Fruit fly (Drosophila melanogaster): ENCODE measurements around the gene bif.

bif gene

DNA sequence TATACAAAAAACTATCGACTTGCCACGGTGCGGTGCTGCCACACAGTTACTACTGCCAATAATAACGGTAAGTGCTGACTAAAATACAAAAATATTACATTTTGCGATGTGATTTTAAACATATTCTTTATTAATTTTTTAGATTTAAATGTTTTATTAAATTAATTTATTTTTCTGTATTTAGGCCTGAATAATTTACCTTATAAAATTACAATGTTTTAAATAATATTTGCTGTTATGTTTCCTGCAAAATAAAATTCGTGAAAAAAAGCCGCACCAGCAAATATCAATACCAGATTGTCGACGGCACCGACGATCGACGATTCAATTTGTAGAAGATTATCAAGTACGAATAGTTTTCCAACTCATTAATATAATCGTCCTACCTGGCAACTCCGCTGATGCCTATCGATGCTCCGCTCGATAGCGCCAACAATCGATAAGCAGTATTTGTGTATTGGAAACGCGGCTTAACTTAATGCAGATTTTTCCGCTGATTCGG, at the start of gene bif, which contains the start of gene Vlet (continued):
- TF ChIP-seq CG13894 (tag; optimal IDR thresholded peaks at IDR 0.05): no peak
- TF ChIP-seq CG14667 (GFP tag; IDR thresholded peaks at IDR 0.05): peak; percentile 41; the same call in 1 of the 2 replicates
- TF ChIP-seq CG32767 (GFP tag; IDR thresholded peaks at IDR 0.05): no peak
- TF ChIP-seq CG12659 (GFP tag; optimal IDR thresholded peaks at IDR 0.05): peak; percentile 71
- TF ChIP-seq tap (tag; optimal IDR thresholded peaks at IDR 0.05): peak; percentile 38
- no peak for TF ChIP-seq Doc2 (GFP tag; IDR thresholded peaks at IDR 0.05)
- no peak for TF ChIP-seq C15 (GFP tag; IDR thresholded peaks at IDR 0.05)
- TF ChIP-seq CG11696 (GFP tag; IDR thresholded peaks at IDR 0.05): no peak
- TF ChIP-seq CG15073 (GFP tag; optimal IDR thresholded peaks at IDR 0.05): no peak
- TF ChIP-seq NK7.1 (GFP tag; optimal IDR thresholded peaks at IDR 0.05): no peak
- 0 out of 2 replicates have a peak, but pooled peaks have one; percentile 20 for TF ChIP-seq CG7372 (GFP tag; IDR thresholded peaks at IDR 0.05)
- TF ChIP-seq CG17829 (tag; optimal IDR thresholded peaks at IDR 0.05): peak; percentile 69
- no peak for TF ChIP-seq so (GFP tag; IDR thresholded peaks at IDR 0.05)
- TF ChIP-seq CG2889 (GFP tag; IDR thresholded peaks at IDR 0.05): no peak
- TF ChIP-seq Bteb2 (GFP tag; optimal IDR thresholded peaks at IDR 0.05): peak; percentile 17
- no peak for TF ChIP-seq Neu2 (GFP tag; optimal IDR thresholded peaks at IDR 0.05; ENCODE audit: borderline replicate concordance)
- peak; percentile 16 for TF ChIP-seq CG18764 (GFP tag; optimal IDR thresholded peaks at IDR 0.05)
- no peak for TF ChIP-seq CG6683 (GFP tag; optimal IDR thresholded peaks at IDR 0.05)
- peak; percentile 66 for TF ChIP-seq dmrt11E (tag; optimal IDR thresholded peaks at IDR 0.05)
- TF ChIP-seq ttk (GFP tag; IDR thresholded peaks at IDR 0.05): peak; percentile 15; the same call in 1 of the 2 replicates
- peak in 1 of 2 experiments; percentile 58 for TF ChIP-seq bsh (GFP tag; optimal IDR thresholded peaks at IDR 0.05)
- TF ChIP-seq cad (GFP tag; optimal IDR thresholded peaks at IDR 0.05): no peak
- TF ChIP-seq Kr (GFP tag; optimal IDR thresholded peaks at IDR 0.05): no peak
- TF ChIP-seq CG18011 (GFP tag; optimal IDR thresholded peaks at IDR 0.05): no peak
- TF ChIP-seq CG33557 (GFP tag; optimal IDR thresholded peaks at IDR 0.05): peak; percentile 26
- no peak for TF ChIP-seq CG8359 (GFP tag; optimal IDR thresholded peaks at IDR 0.05; ENCODE audit: borderline replicate concordance)
- TF ChIP-seq CG3065 (GFP tag; optimal IDR thresholded peaks at IDR 0.05): no peak
- TF ChIP-seq Lhr (GFP tag; optimal IDR thresholded peaks at IDR 0.05): no peak
- TF ChIP-seq CG7928 (GFP tag; optimal IDR thresholded peaks at IDR 0.05): peak; percentile 48
- TF ChIP-seq dmrt99B (tag; optimal IDR thresholded peaks at IDR 0.05): peak; percentile 61
- TF ChIP-seq E2f1 (GFP tag; IDR thresholded peaks at IDR 0.05): no peak; the same call in 1 of the 2 replicates
- peak; percentile 61; the same call in 1 of the 4 replicates for TF ChIP-seq Dll (GFP tag; IDR thresholded peaks at IDR 0.05; ENCODE audit: partially characterized antibody)
- no peak for TF ChIP-seq dm (GFP tag; optimal IDR thresholded peaks at IDR 0.05)
- no peak; the same call in 2 of the 3 replicates for TF ChIP-seq CG34422 (GFP tag; IDR thresholded peaks at IDR 0.05)
- TF ChIP-seq CG16863 (GFP tag; optimal IDR thresholded peaks at IDR 0.05): no peak
- TF ChIP-seq phol (tag; optimal IDR thresholded peaks at IDR 0.05): peak; percentile 78
- TF ChIP-seq Dip2 (GFP tag; IDR thresholded peaks at IDR 0.05): no peak
- peak; percentile 44 for TF ChIP-seq CG10462 (GFP tag; optimal IDR thresholded peaks at IDR 0.05)
- no peak for TF ChIP-seq NFAT (GFP tag; IDR thresholded peaks at IDR 0.05)
- no peak for TF ChIP-seq fru (optimal IDR thresholded peaks at IDR 0.05)
- peak; percentile 57 for TF ChIP-seq B-H2 (GFP tag; optimal IDR thresholded peaks at IDR 0.05)
- peak; percentile 57 for TF ChIP-seq zfh2 (GFP tag; optimal IDR thresholded peaks at IDR 0.05)
- no peak for TF ChIP-seq tll (GFP tag; optimal IDR thresholded peaks at IDR 0.05)
- no peak for TF ChIP-seq CG11247 (GFP tag; IDR thresholded peaks at IDR 0.05)
- no peak for TF ChIP-seq jigr1 (GFP tag; IDR thresholded peaks at IDR 0.05)
- peak; percentile 49 for TF ChIP-seq Antp (GFP tag; optimal IDR thresholded peaks at IDR 0.05)
- TF ChIP-seq danr (GFP tag; IDR thresholded peaks at IDR 0.05): no peak
- no peak for TF ChIP-seq otp (GFP tag; IDR thresholded peaks at IDR 0.05)
- peak; percentile 58; the same call in 1 of the 3 replicates for TF ChIP-seq hb (GFP tag; IDR thresholded peaks at IDR 0.05; ENCODE audit: partially characterized antibody)
- peak; percentile 19 for TF ChIP-seq Atf-2 (GFP tag; optimal IDR thresholded peaks at IDR 0.05)
- TF ChIP-seq Bgb (GFP tag; IDR thresholded peaks at IDR 0.05; ENCODE audit: partially characterized antibody): peak; percentile 61

Data from whole organism, embryonic.